Worm (Caenorhabditis elegans): ENCODE measurements around the gene moa-2.

ce11 chrII:7694745-7695144 is 4.1 kb downstream of the moa-2 start:
- TF ChIP-seq ztf-26 (tag; optimal IDR thresholded peaks at IDR 0.05) (no peak), atf-7 (tag; optimal IDR thresholded peaks at IDR 0.05) (no peak), hmg-20 (GFP tag; IDR thresholded peaks at IDR 0.05) (no peak)
